Fruit fly (Drosophila melanogaster): ENCODE results near the gene CG6793.
A peak's percentile ranks its signal among the peaks of the same experiment; 100 is the strongest.

Gene CG6793

dm6 chr3L:12081679-12082520 is 39.7 kb downstream of the CG6793 start, which contains the start of gene Sema5c:
Gene Sema5c, minus strand, starts transcription at chr3L:12081830.
- TF ChIP-seq Sp1 (GFP tag; optimal IDR thresholded peaks at IDR 0.05) (peak; percentile 79), dmrt93B (GFP tag; optimal IDR thresholded peaks at IDR 0.05) (peak; percentile 57), Rel (GFP tag; optimal IDR thresholded peaks at IDR 0.05) (peak; percentile 23), Rel (tag; optimal IDR thresholded peaks at IDR 0.05) (peak; percentile 56), foxo (GFP tag; optimal IDR thresholded peaks at IDR 0.05) (peak; percentile 46 to 55), CG32264 (GFP tag; optimal IDR thresholded peaks at IDR 0.05) (no peak), Hnf4 (GFP tag; optimal IDR thresholded peaks at IDR 0.05) (peak; percentile 33), tai (GFP tag; optimal IDR thresholded peaks at IDR 0.05) (no peak), h (GFP tag; optimal IDR thresholded peaks at IDR 0.05) (peak; percentile 20), CrebA (GFP tag; optimal IDR thresholded peaks at IDR 0.05; ENCODE audit: borderline replicate concordance) (peak; percentile 50), GATAd (GFP tag; optimal IDR thresholded peaks at IDR 0.05) (no peak), dl (GFP tag; optimal IDR thresholded peaks at IDR 0.05; ENCODE audit: insufficient read depth in 1 of 2, partially characterized antibody in 2 of 2) (peak in 1 of 2 experiments; percentile 66), Hr83 (GFP tag; optimal IDR thresholded peaks at IDR 0.05; ENCODE audit: poor library complexity, severe bottlenecking) (peak; percentile 91), psq (GFP tag; optimal IDR thresholded peaks at IDR 0.05) (peak; percentile 95), jim (GFP tag; optimal IDR thresholded peaks at IDR 0.05) (peak; percentile 27), CG9705 (GFP tag; optimal IDR thresholded peaks at IDR 0.05) (no peak), Jra (GFP tag; optimal IDR thresholded peaks at IDR 0.05) (no peak), sage (GFP tag; optimal IDR thresholded peaks at IDR 0.05) (peak; percentile 30), Dfd (GFP tag; optimal IDR thresholded peaks at IDR 0.05) (no peak), lola (GFP tag; optimal IDR thresholded peaks at IDR 0.05) (no peak), Hr78 (GFP tag; optimal IDR thresholded peaks at IDR 0.05) (no peak), sv (GFP tag; optimal IDR thresholded peaks at IDR 0.05) (peak; percentile 43), ey (GFP tag; optimal IDR thresholded peaks at IDR 0.05) (no peak), rgr (GFP tag; optimal IDR thresholded peaks at IDR 0.05) (peak; percentile 17), brk (GFP tag; optimal IDR thresholded peaks at IDR 0.05) (peak; percentile 2), HLH106 (tag; optimal IDR thresholded peaks at IDR 0.05) (peak; percentile 77), dsf (GFP tag; optimal IDR thresholded peaks at IDR 0.05; ENCODE audit: borderline replicate concordance) (no peak), Myc (optimal IDR thresholded peaks at IDR 0.05) (no peak), Dif (GFP tag; optimal IDR thresholded peaks at IDR 0.05; ENCODE audit: partially characterized antibody) (peak; percentile 32), usp (GFP tag; optimal IDR thresholded peaks at IDR 0.05) (no peak), pan (optimal IDR thresholded peaks at IDR 0.05) (no peak), woc (GFP tag; optimal IDR thresholded peaks at IDR 0.05) (peak; percentile 18), Abd-B (GFP tag; optimal IDR thresholded peaks at IDR 0.05) (no peak), N (GFP tag; optimal IDR thresholded peaks at IDR 0.05) (no peak), Vsx2 (GFP tag; optimal IDR thresholded peaks at IDR 0.05; ENCODE audit: partially characterized antibody) (peak; percentile 78), Mio (GFP tag; optimal IDR thresholded peaks at IDR 0.05) (no peak), fru (GFP tag; optimal IDR thresholded peaks at IDR 0.05) (peak; percentile 42), OdsH (GFP tag; optimal IDR thresholded peaks at IDR 0.05) (peak; percentile 47), br (GFP tag; optimal IDR thresholded peaks at IDR 0.05) (peak; percentile 47)

dm6 chr3L:12082521-12082841 is 40.3 kb downstream of the CG6793 start:
- TF ChIP-seq jim (GFP tag; optimal IDR thresholded peaks at IDR 0.05) (no peak), CrebA (GFP tag; optimal IDR thresholded peaks at IDR 0.05; ENCODE audit: borderline replicate concordance) (no peak), Sp1 (GFP tag; optimal IDR thresholded peaks at IDR 0.05) (no peak), pan (optimal IDR thresholded peaks at IDR 0.05) (no peak), Hr78 (GFP tag; optimal IDR thresholded peaks at IDR 0.05) (no peak), h (GFP tag; optimal IDR thresholded peaks at IDR 0.05) (no peak), woc (GFP tag; optimal IDR thresholded peaks at IDR 0.05) (no peak), Abd-B (GFP tag; optimal IDR thresholded peaks at IDR 0.05) (no peak), usp (GFP tag; optimal IDR thresholded peaks at IDR 0.05) (no peak), Mio (GFP tag; optimal IDR thresholded peaks at IDR 0.05) (no peak), CG32264 (GFP tag; optimal IDR thresholded peaks at IDR 0.05) (no peak), foxo (GFP tag; optimal IDR thresholded peaks at IDR 0.05) (no peak), HLH106 (tag; optimal IDR thresholded peaks at IDR 0.05) (no peak), Dif (GFP tag; optimal IDR thresholded peaks at IDR 0.05; ENCODE audit: partially characterized antibody) (no peak), br (GFP tag; optimal IDR thresholded peaks at IDR 0.05) (no peak), dmrt93B (GFP tag; optimal IDR thresholded peaks at IDR 0.05) (no peak), rgr (GFP tag; optimal IDR thresholded peaks at IDR 0.05) (no peak), GATAd (GFP tag; optimal IDR thresholded peaks at IDR 0.05) (no peak)

Measured in whole organism, wandering third instar larva.